Worm (Caenorhabditis elegans) whole organism, young adult: ENCODE measurements around the gene C08B6.14.

Source experiments
- F57A8.1 ChIP-seq: fragments of 200-800 bp; sonication (Bioruptor generic); optimal IDR thresholded peaks from 2 replicates; lab custom pipeline; 2018; ENCODE audit warnings: mild to moderate bottlenecking, missing genetic modification characterization, moderate library complexity, missing compliant biosample characterization
- egl-44 ChIP-seq: fragments of 200-800 bp; sonication (Bioruptor generic); IDR thresholded peaks from 2 replicates; pipeline ENCODE4 v1.3.6; 2022; ENCODE audit warnings: missing genetic modification reagents, missing genetic modification characterization, missing compliant biosample characterization
- him-1 ChIP-seq: sonication (generic microtip); optimal IDR thresholded peaks from 2 replicates; lab custom pipeline; 2016; ENCODE audit warnings: missing genotype, missing genetic modification reagents, missing genetic modification characterization, missing compliant biosample characterization
- mcd-1 ChIP-seq: fragments of 200-800 bp; sonication (Bioruptor generic); IDR thresholded peaks from 2 replicates; pipeline ENCODE4 v1.3.6; 2022; ENCODE audit warnings: missing genetic modification reagents, missing genetic modification characterization, missing compliant biosample characterization
- nhr-90 ChIP-seq: sonication (generic microtip); optimal IDR thresholded peaks from 2 replicates; lab custom pipeline; 2016; ENCODE audit warnings: missing genotype, mild to moderate bottlenecking, missing genetic modification characterization, missing compliant biosample characterization
- pha-4 ChIP-seq: fragments of 150-350 bp; sonication (generic microtip); optimal IDR thresholded peaks from 2 replicates; lab custom pipeline; 2014; ENCODE audit warnings: missing biosample characterization, missing genetic modification reagents, missing genetic modification characterization
- sea-2 ChIP-seq: fragments of 200-800 bp; sonication (Bioruptor generic); IDR thresholded peaks from 2 replicates; pipeline ENCODE4 v1.3.6; 2022; ENCODE audit warnings: missing genetic modification characterization, missing compliant biosample characterization
- unc-62 ChIP-seq: fragments of 150-350 bp; optimal IDR thresholded peaks from 2 replicates; lab custom pipeline; 2014; ENCODE audit warnings: missing biosample characterization, missing genetic modification reagents, missing genetic modification characterization

DNA sequence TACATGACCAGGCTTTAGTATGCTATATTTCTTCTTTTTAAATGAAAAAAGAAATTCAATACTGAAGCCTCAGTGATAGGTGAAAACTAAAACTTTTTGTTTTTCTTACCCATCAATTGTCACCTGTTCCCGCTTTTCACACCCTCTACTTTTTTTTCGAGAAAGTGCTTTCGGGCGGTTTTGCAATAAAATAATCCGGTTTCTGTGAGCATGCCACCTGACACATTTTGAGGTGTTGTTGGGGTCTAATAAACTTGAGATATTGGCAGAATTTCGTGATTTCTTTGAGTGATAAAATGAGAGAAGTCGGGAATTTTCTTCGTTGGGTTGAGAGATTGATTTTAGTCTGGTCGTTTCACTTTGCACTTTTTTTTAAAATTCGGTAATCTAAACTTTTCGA, 41.8 kb downstream of the C08B6.14 start:
- no peak for TF ChIP-seq him-1
- TF ChIP-seq egl-44: no peak
- no peak for TF ChIP-seq unc-62 (GFP tag; lab: Kevin White, UChicago)
- TF ChIP-seq mcd-1: no peak
- no peak for TF ChIP-seq sea-2 (GFP tag; lab: Robert Waterston, UW)
- no peak for TF ChIP-seq nhr-90 (tag; lab: Kevin White, UChicago)
- TF ChIP-seq F57A8.1: no peak
- TF ChIP-seq pha-4 (tag; lab: Kevin White, UChicago): no peak
